Worm (Caenorhabditis elegans) whole organism, L2 larva: ENCODE measurements around the gene cdc-50.B.

Experiments
- C34F6.9 ChIP-seq: fragments of 150-350 bp; optimal IDR thresholded peaks from 2 replicates; lab custom pipeline; 2014; ENCODE audit warnings: missing biosample characterization, missing genetic modification characterization
- R02D3.7 ChIP-seq: fragments of 150-350 bp; optimal IDR thresholded peaks from 2 replicates; lab custom pipeline; 2014; ENCODE audit warnings: missing biosample characterization, missing genetic modification characterization
- Y55F3AM.14 ChIP-seq: fragments of 200-800 bp; sonication (Bioruptor generic); optimal IDR thresholded peaks from 2 replicates; lab custom pipeline; 2018; ENCODE audit warnings: mild to moderate bottlenecking, missing genetic modification characterization, missing compliant biosample characterization
- ZK546.5 ChIP-seq: sonication (generic microtip); optimal IDR thresholded peaks from 2 replicates; lab custom pipeline; 2017; ENCODE audit warnings: missing biosample characterization, missing genetic modification characterization
- aly-2 ChIP-seq: fragments of 150-350 bp; optimal IDR thresholded peaks from 2 replicates; lab custom pipeline; 2014; ENCODE audit warnings: missing biosample characterization, missing genetic modification characterization
- ama-1 ChIP-seq: fragments of 150-350 bp; optimal IDR thresholded peaks from 2 replicates; lab custom pipeline; 2018; ENCODE audit warnings: inconsistent platforms
- blmp-1 ChIP-seq: sonication (generic microtip); optimal IDR thresholded peaks from 2 replicates; lab custom pipeline; 2017; ENCODE audit warnings: missing genetic modification characterization, mild to moderate bottlenecking, missing compliant biosample characterization, antibody characterized with exemption, moderate library complexity; ENCODE audit not compliant: insufficient read depth
- ceh-16 ChIP-seq: fragments of 150-350 bp; optimal IDR thresholded peaks from 2 replicates; lab custom pipeline; 2014; ENCODE audit warnings: missing biosample characterization, missing genetic modification characterization
- crh-2 ChIP-seq: sonication (generic microtip); optimal IDR thresholded peaks from 2 replicates; lab custom pipeline; 2017; ENCODE audit warnings: missing biosample characterization, missing genetic modification characterization
- egl-27 ChIP-seq: sonication (generic microtip); optimal IDR thresholded peaks from 3 replicates; lab custom pipeline; 2017; ENCODE audit warnings: missing biosample characterization, missing genetic modification reagents, missing genetic modification characterization
- elt-1 ChIP-seq: fragments of 150-350 bp; optimal IDR thresholded peaks from 2 replicates; lab custom pipeline; 2014; ENCODE audit warnings: missing biosample characterization, missing genetic modification characterization
- fos-1 ChIP-seq: fragments of 150-350 bp; optimal IDR thresholded peaks from 2 replicates; lab custom pipeline; 2014; ENCODE audit warnings: missing biosample characterization, missing genetic modification characterization
- gmeb-1 ChIP-seq: fragments of 150-350 bp; optimal IDR thresholded peaks from 2 replicates; lab custom pipeline; 2014; ENCODE audit warnings: missing biosample characterization, missing genetic modification characterization
- lin-11 ChIP-seq: fragments of 150-350 bp; sonication (generic microtip); optimal IDR thresholded peaks from 2 replicates; lab custom pipeline; 2014; ENCODE audit warnings: missing biosample characterization, missing genetic modification characterization, inconsistent platforms, mixed read lengths
- lin-13 ChIP-seq: fragments of 150-350 bp; optimal IDR thresholded peaks from 2 replicates; lab custom pipeline; 2014; ENCODE audit warnings: missing biosample characterization, missing genetic modification reagents, missing genetic modification characterization
- lsy-2 ChIP-seq, 2 experiments: fragments of 150-350 bp in 1 of 2; sonication (generic microtip) in 1 of 2; optimal IDR thresholded peaks; 2 replicates each; lab custom pipeline; 2014 to 2017; ENCODE audit warnings: missing biosample characterization in 2 of 2, missing genetic modification characterization in 2 of 2
- mab-5 ChIP-seq: fragments of 150-350 bp; optimal IDR thresholded peaks from 2 replicates; lab custom pipeline; 2014; ENCODE audit warnings: missing biosample characterization, missing genetic modification characterization
- mdl-1 ChIP-seq, 2 experiments: fragments of 150-350 bp in 1 of 2; sonication (generic microtip) in 1 of 2; optimal IDR thresholded peaks; 2 replicates each; lab custom pipeline; 2017; ENCODE audit warnings: missing biosample characterization in 2 of 2, missing genetic modification characterization in 2 of 2
- nhr-12 ChIP-seq: fragments of 150-350 bp; optimal IDR thresholded peaks from 2 replicates; lab custom pipeline; 2014; ENCODE audit warnings: missing biosample characterization, missing genetic modification characterization
- nhr-21 ChIP-seq: fragments of 150-350 bp; optimal IDR thresholded peaks from 2 replicates; lab custom pipeline; 2014; ENCODE audit warnings: missing biosample characterization, missing genetic modification characterization
- nhr-23 ChIP-seq: fragments of 150-350 bp; optimal IDR thresholded peaks from 2 replicates; lab custom pipeline; 2014; ENCODE audit warnings: missing biosample characterization, missing genetic modification reagents, missing genetic modification characterization
- nhr-6 ChIP-seq: fragments of 150-350 bp; optimal IDR thresholded peaks from 2 replicates; lab custom pipeline; 2014; ENCODE audit warnings: missing biosample characterization, missing genetic modification characterization
- nhr-77 ChIP-seq: fragments of 150-350 bp; optimal IDR thresholded peaks from 2 replicates; lab custom pipeline; 2014; ENCODE audit warnings: missing biosample characterization, missing genetic modification characterization
- peb-1 ChIP-seq: fragments of 150-350 bp; optimal IDR thresholded peaks from 2 replicates; lab custom pipeline; 2014; ENCODE audit warnings: missing biosample characterization, missing genetic modification characterization
- sem-4 ChIP-seq: fragments of 150-350 bp; optimal IDR thresholded peaks from 2 replicates; lab custom pipeline; 2014; ENCODE audit warnings: missing biosample characterization, missing genetic modification reagents, missing genetic modification characterization
- skn-1 ChIP-seq: sonication (generic microtip); optimal IDR thresholded peaks from 2 replicates; lab custom pipeline; 2017; ENCODE audit warnings: missing biosample characterization, missing genetic modification characterization
- sma-3 ChIP-seq: sonication (generic microtip); optimal IDR thresholded peaks from 2 replicates; lab custom pipeline; 2016; ENCODE audit warnings: missing genetic modification reagents, missing genetic modification characterization, missing compliant biosample characterization
- sma-9 ChIP-seq, 2 experiments: fragments of 150-350 bp in 1 of 2; sonication (generic microtip) in 1 of 2; optimal IDR thresholded peaks; 2 replicates each; lab custom pipeline; 2014 to 2016; ENCODE audit warnings: missing genetic modification characterization in 2 of 2, mild to moderate bottlenecking in 1 of 2, missing biosample characterization in 1 of 2, missing compliant biosample characterization in 1 of 2, missing genetic modification reagents in 1 of 2, moderate library complexity in 1 of 2
- snpc-4 ChIP-seq: fragments of 150-350 bp; optimal IDR thresholded peaks from 2 replicates; lab custom pipeline; 2014; ENCODE audit warnings: missing biosample characterization, missing genetic modification characterization
- unc-39 ChIP-seq: fragments of 150-350 bp; optimal IDR thresholded peaks from 2 replicates; lab custom pipeline; 2014; ENCODE audit warnings: missing biosample characterization, missing genetic modification characterization
- unc-55 ChIP-seq: fragments of 150-350 bp; sonication (generic microtip); optimal IDR thresholded peaks from 3 replicates; lab custom pipeline; 2014; ENCODE audit warnings: missing biosample characterization, missing genetic modification reagents, missing genetic modification characterization
- zag-1 ChIP-seq: fragments of 150-350 bp; optimal IDR thresholded peaks from 2 replicates; lab custom pipeline; 2014; ENCODE audit warnings: missing biosample characterization, missing genetic modification characterization
- ztf-11 ChIP-seq: sonication (generic microtip); optimal IDR thresholded peaks from 2 replicates; lab custom pipeline; 2017; ENCODE audit warnings: missing biosample characterization, missing genetic modification characterization
- ztf-4 ChIP-seq: fragments of 150-350 bp; optimal IDR thresholded peaks from 2 replicates; lab custom pipeline; 2014; ENCODE audit warnings: missing biosample characterization, missing genetic modification characterization

Gene cdc-50.B

DNA sequence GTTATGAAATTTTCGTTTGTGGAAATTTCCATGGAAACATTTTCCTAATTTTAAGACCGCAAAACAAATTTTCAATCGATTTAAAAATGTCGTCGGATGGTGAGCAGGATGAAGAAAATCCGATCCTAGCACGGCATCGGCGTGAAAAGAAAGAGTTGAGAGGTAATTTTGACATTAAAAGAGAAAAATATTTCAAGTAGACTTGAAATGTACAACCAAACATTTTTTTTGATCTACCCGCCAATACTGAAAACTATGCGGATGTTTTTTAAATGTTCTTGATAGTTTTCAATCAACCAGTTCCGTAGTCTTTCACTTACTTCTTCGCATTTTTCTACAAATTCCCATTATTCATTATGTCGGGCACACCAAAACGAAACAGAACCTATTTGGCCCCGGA, 36.5 kb upstream of the cdc-50.B start, which contains the start of gene otub-3:
Gene otub-3, plus strand, starts transcription at position 56 of the 400 bp plus-strand sequence.
- no peak for TF ChIP-seq blmp-1 (tag; lab: Kevin White, UChicago)
- TF ChIP-seq ztf-11 (tag; lab: Kevin White, UChicago), result no peak
- TF ChIP-seq nhr-23 (tag; lab: Kevin White, UChicago), result no peak
- TF ChIP-seq mdl-1 (tag; optimal IDR thresholded peaks at IDR 0.05; lab: Kevin White, UChicago), result no peak
- TF ChIP-seq nhr-21 (tag; lab: Kevin White, UChicago), result no peak
- no peak for TF ChIP-seq Y55F3AM.14 (GFP tag; lab: Kevin White, UChicago)
- TF ChIP-seq aly-2, result no peak
- no peak for TF ChIP-seq lsy-2 (tag; optimal IDR thresholded peaks at IDR 0.05; lab: Kevin White, UChicago)
- TF ChIP-seq C34F6.9 (tag; lab: Kevin White, UChicago), result no peak
- no peak for TF ChIP-seq sem-4 (tag; lab: Kevin White, UChicago)

DNA sequence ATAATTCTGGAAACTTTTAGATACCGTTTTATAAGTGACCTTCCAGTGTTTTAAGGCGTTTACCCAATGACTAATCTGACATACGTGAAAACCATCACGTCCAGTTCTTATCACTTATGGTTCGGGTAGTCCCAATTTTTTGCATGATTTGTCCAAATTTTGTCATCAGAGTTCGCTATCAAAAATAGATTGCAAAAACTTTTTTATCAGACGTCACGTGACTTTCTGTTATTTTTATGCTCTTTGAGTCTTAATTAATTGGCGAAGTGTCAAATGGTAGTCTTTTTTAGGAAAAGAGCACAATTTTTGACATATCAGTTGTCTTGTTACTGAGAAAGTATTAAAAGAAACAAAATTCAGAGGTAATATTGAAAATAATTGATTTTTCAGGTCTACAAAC, 35.0 kb upstream of the cdc-50.B start:
- TF ChIP-seq nhr-23 (tag; lab: Kevin White, UChicago) (no peak), fos-1 (tag; lab: Kevin White, UChicago) (peak; percentile 16), sem-4 (tag; lab: Kevin White, UChicago) (no peak), sma-9 (GFP tag; optimal IDR thresholded peaks at IDR 0.05; lab: Kevin White, UChicago) (peak; percentile 38), sma-9 (tag; optimal IDR thresholded peaks at IDR 0.05; lab: Kevin White, UChicago) (no peak), crh-2 (peak; percentile 1), elt-1 (no peak)

DNA sequence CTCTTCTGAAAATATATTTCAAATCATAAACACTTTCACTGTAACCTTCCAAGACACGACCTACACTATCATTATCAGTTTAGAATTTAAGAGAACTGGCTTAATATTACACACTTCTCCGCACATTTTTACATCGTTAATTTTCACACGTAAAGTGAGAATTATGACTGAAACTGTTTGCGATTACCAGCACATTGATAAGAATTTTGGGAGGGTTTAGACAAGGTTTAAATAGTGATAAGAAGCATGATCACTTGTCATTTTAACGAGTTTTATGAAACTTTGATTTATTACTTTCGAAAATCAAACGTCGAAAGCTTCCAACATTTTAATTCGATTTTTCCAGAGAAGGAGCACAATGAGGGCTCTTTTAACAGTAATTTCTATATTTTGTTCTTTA, 34.2 kb upstream of the cdc-50.B start, which contains the start of gene F21D5.3:
Gene F21D5.3, plus strand, starts transcription at position 347 of the 400 bp plus-strand sequence.
- no peak for TF ChIP-seq ceh-16 (tag; lab: Kevin White, UChicago)
- TF ChIP-seq sma-9 (GFP tag; optimal IDR thresholded peaks at IDR 0.05; lab: Kevin White, UChicago), result peak; percentile 42
- no peak for TF ChIP-seq sma-9 (tag; optimal IDR thresholded peaks at IDR 0.05; lab: Kevin White, UChicago)
- no peak for TF ChIP-seq snpc-4
- no peak for TF ChIP-seq aly-2
- TF ChIP-seq sem-4 (tag; lab: Kevin White, UChicago), result no peak
- no peak for TF ChIP-seq zag-1 (tag; lab: Kevin White, UChicago)
- peak; percentile 16 for TF ChIP-seq gmeb-1 (tag; lab: Kevin White, UChicago)
- peak; percentile 41 for TF ChIP-seq crh-2
- TF ChIP-seq skn-1, result no peak
- TF ChIP-seq fos-1 (tag; lab: Kevin White, UChicago), result peak; percentile 94
- no peak for TF ChIP-seq nhr-77
- TF ChIP-seq ama-1 (lab: Kevin White, UChicago), result no peak
- TF ChIP-seq, all 48 proteins: peak for 4

DNA sequence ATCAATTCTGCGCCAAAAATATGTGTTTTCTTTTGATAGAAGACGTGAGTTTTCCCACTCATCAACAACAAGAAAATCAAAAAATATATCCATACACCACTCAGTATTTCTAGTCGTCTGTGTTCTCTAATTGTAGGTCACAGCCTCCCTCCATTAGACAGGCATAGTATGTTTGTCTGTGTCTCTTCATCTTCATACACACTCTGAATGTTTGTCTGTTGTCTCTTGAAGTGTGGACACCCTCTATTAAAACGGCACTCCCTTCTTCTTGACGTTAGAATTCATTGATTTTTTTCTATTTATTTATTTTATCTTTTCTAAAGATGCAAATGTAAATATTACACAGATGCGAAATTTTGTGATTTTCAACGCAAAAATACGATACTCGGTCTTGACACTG, 27.3 kb upstream of the cdc-50.B start:
- TF ChIP-seq C34F6.9 (tag; lab: Kevin White, UChicago) (peak; percentile 62), lsy-2 (tag; optimal IDR thresholded peaks at IDR 0.05; lab: Kevin White, UChicago) (peak in 1 of 2 experiments; percentile 17), nhr-12 (tag; lab: Kevin White, UChicago) (no peak)

DNA sequence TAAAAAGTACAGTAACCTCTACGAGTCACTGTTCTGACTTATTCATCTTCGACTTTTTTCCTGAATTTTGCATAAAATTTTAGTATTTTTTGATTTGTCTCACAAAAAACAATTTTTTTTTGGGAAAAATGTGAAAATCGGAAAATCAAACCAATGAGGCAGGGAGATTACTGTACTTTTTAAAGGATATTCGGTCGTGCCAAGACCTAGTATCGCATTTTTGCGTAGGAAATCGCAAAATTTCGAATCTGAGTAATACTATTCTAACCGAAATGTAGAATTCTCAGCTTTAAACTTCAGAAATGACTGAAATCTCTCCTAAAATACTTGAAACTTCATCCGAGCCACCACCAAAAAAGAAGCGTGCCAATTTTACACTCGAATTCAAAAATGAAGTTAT, 26.9 kb upstream of the cdc-50.B start, which contains the start of gene F21D5.4:
Gene F21D5.4, plus strand, starts transcription at position 301 of the 400 bp plus-strand sequence.
- TF ChIP-seq ceh-16 (tag; lab: Kevin White, UChicago) (no peak), sma-3 (GFP tag; lab: Kevin White, UChicago) (no peak), ama-1 (lab: Kevin White, UChicago) (no peak), peb-1 (tag; lab: Kevin White, UChicago) (no peak), unc-39 (tag; lab: Kevin White, UChicago) (no peak), nhr-77 (no peak), lin-11 (tag; lab: Kevin White, UChicago) (no peak), crh-2 (no peak), mab-5 (no peak), ztf-4 (tag; lab: Kevin White, UChicago) (no peak), unc-55 (GFP tag; lab: Kevin White, UChicago) (no peak), lsy-2 (tag; optimal IDR thresholded peaks at IDR 0.05; lab: Kevin White, UChicago) (no peak), lin-13 (GFP tag; lab: Kevin White, UChicago) (no peak), Y55F3AM.14 (GFP tag; lab: Kevin White, UChicago) (no peak), egl-27 (no peak), ZK546.5 (no peak), nhr-6 (tag; lab: Kevin White, UChicago) (no peak), R02D3.7 (no peak), fos-1 (tag; lab: Kevin White, UChicago) (no peak)
- TF ChIP-seq, all 48 proteins: peak for 0
